Fruit fly (Drosophila melanogaster) whole organism, prepupa: ENCODE measurements around the gene CG33710.

Source experiments
- CG10631 ChIP-seq: fragments of 200-800 bp; sonication (Bioruptor generic); optimal IDR thresholded peaks from 2 replicates; lab custom pipeline; 2016; ENCODE audit warnings: missing biosample characterization, missing genetic modification characterization
- CG10669 ChIP-seq: fragments of 200-800 bp; sonication (Bioruptor generic); optimal IDR thresholded peaks from 3 replicates; lab custom pipeline; 2018; ENCODE audit warnings: missing biosample characterization, mild to moderate bottlenecking, missing genetic modification characterization, moderate library complexity
- CG11294 ChIP-seq: fragments of 200-800 bp; sonication (Bioruptor generic); IDR thresholded peaks from 2 replicates; pipeline ENCODE4 v1.3.6; 2022; ENCODE audit warnings: missing biosample characterization, missing genetic modification characterization
- CG11902 ChIP-seq: fragments of 200-800 bp; sonication (Bioruptor generic); optimal IDR thresholded peaks from 3 replicates; lab custom pipeline; 2016; ENCODE audit warnings: missing biosample characterization, missing genetic modification characterization
- CG15336 ChIP-seq: fragments of 200-800 bp; sonication (Bioruptor generic); IDR thresholded peaks from 2 replicates; pipeline ENCODE4 v1.3.6; 2022; ENCODE audit warnings: missing biosample characterization, missing genetic modification characterization
- CG1621 ChIP-seq: fragments of 200-800 bp; sonication (Bioruptor generic); optimal IDR thresholded peaks from 3 replicates; lab custom pipeline; 2018; ENCODE audit warnings: missing biosample characterization, mild to moderate bottlenecking, missing genetic modification characterization
- CG16779 ChIP-seq: fragments of 200-800 bp; sonication (Bioruptor generic); optimal IDR thresholded peaks from 3 replicates; lab custom pipeline; 2017; ENCODE audit warnings: missing biosample characterization, mild to moderate bottlenecking, missing genetic modification characterization
- CG3032 ChIP-seq: fragments of 200-800 bp; optimal IDR thresholded peaks from 2 replicates; lab custom pipeline; 2019; ENCODE audit warnings: missing biosample characterization, mild to moderate bottlenecking, missing genetic modification characterization, moderate library complexity
- CG31627 ChIP-seq: fragments of 200-800 bp; sonication (Bioruptor generic); optimal IDR thresholded peaks from 3 replicates; lab custom pipeline; 2016; ENCODE audit warnings: missing biosample characterization, missing genetic modification characterization
- CG32006 ChIP-seq: fragments of 200-800 bp; sonication (Bioruptor generic); optimal IDR thresholded peaks from 3 replicates; lab custom pipeline; 2017; ENCODE audit warnings: missing biosample characterization, mild to moderate bottlenecking, missing genetic modification characterization
- CG34406 ChIP-seq: fragments of 200-800 bp; sonication (Bioruptor generic); optimal IDR thresholded peaks from 3 replicates; lab custom pipeline; 2016; ENCODE audit warnings: missing biosample characterization, missing genetic modification characterization
- CG3919 ChIP-seq: fragments of 200-800 bp; sonication (Bioruptor generic); optimal IDR thresholded peaks from 3 replicates; lab custom pipeline; 2016; ENCODE audit warnings: missing biosample characterization, missing genetic modification characterization
- CG4318 ChIP-seq: fragments of 200-800 bp; sonication (Bioruptor generic); optimal IDR thresholded peaks from 3 replicates; lab custom pipeline; 2017; ENCODE audit warnings: missing biosample characterization, mild to moderate bottlenecking, missing genetic modification characterization
- CG6163 ChIP-seq: fragments of 200-800 bp; sonication (Bioruptor generic); IDR thresholded peaks from 3 replicates; pipeline ENCODE4 v1.3.6; 2022; ENCODE audit warnings: missing biosample characterization, missing genetic modification characterization
- CG6276 ChIP-seq: fragments of 200-800 bp; sonication (Bioruptor generic); optimal IDR thresholded peaks from 2 replicates; lab custom pipeline; 2017; ENCODE audit warnings: missing biosample characterization, mild to moderate bottlenecking, missing genetic modification characterization
- CG6792 ChIP-seq: fragments of 200-800 bp; sonication (Bioruptor generic); optimal IDR thresholded peaks from 3 replicates; lab custom pipeline; 2016; ENCODE audit warnings: missing biosample characterization, missing genetic modification characterization
- CG6808 ChIP-seq: fragments of 200-800 bp; sonication (Bioruptor generic); optimal IDR thresholded peaks from 3 replicates; lab custom pipeline; 2017; ENCODE audit warnings: missing biosample characterization, missing genetic modification characterization, mild to moderate bottlenecking, moderate library complexity, missing genetic modification reagents
- CG6854 ChIP-seq: fragments of 200-800 bp; sonication (Bioruptor generic); optimal IDR thresholded peaks from 2 replicates; lab custom pipeline; 2017; ENCODE audit warnings: missing biosample characterization, mild to moderate bottlenecking, missing genetic modification characterization
- CG7368 ChIP-seq: fragments of 200-800 bp; sonication (Bioruptor generic); optimal IDR thresholded peaks from 3 replicates; lab custom pipeline; 2016; ENCODE audit warnings: missing biosample characterization, missing genetic modification characterization
- CG8119 ChIP-seq: fragments of 200-800 bp; sonication (Bioruptor generic); IDR thresholded peaks from 3 replicates; pipeline ENCODE4 v1.3.6; 2022; ENCODE audit warnings: missing biosample characterization, missing genetic modification characterization
- CG8319 ChIP-seq: fragments of 200-800 bp; sonication (Bioruptor generic); optimal IDR thresholded peaks from 3 replicates; lab custom pipeline; 2016; ENCODE audit warnings: missing biosample characterization, missing genetic modification characterization
- CG8632 ChIP-seq: fragments of 200-800 bp; sonication (Bioruptor generic); optimal IDR thresholded peaks from 3 replicates; lab custom pipeline; 2016; ENCODE audit warnings: missing biosample characterization, missing genetic modification characterization
- CG9139 ChIP-seq: fragments of 200-800 bp; sonication (Bioruptor generic); optimal IDR thresholded peaks from 3 replicates; lab custom pipeline; 2017; ENCODE audit warnings: missing biosample characterization, mild to moderate bottlenecking, missing genetic modification characterization
- Eip93F ChIP-seq: fragments of 200-800 bp; sonication (Bioruptor generic); optimal IDR thresholded peaks from 2 replicates; lab custom pipeline; 2016; ENCODE audit warnings: missing biosample characterization, mild to moderate bottlenecking, missing genetic modification characterization
- Ets96B ChIP-seq: fragments of 200-800 bp; optimal IDR thresholded peaks from 2 replicates; lab custom pipeline; 2019; ENCODE audit warnings: missing biosample characterization, mild to moderate bottlenecking, missing genetic modification characterization, moderate library complexity
- Gug ChIP-seq: fragments of 200-800 bp; sonication (Bioruptor generic); IDR thresholded peaks from 2 replicates; pipeline ENCODE4 v1.3.6; 2022; ENCODE audit warnings: missing biosample characterization, missing genetic modification characterization
- Hr39 ChIP-seq: fragments of 200-800 bp; sonication (Bioruptor generic); optimal IDR thresholded peaks from 2 replicates; lab custom pipeline; 2016; ENCODE audit warnings: missing biosample characterization, missing genetic modification characterization
- Hr4 ChIP-seq: fragments of 200-800 bp; sonication (Bioruptor generic); optimal IDR thresholded peaks from 3 replicates; lab custom pipeline; 2016; ENCODE audit warnings: missing biosample characterization, missing genetic modification characterization
- Lpt ChIP-seq: fragments of 200-800 bp; sonication (Bioruptor generic); optimal IDR thresholded peaks from 3 replicates; lab custom pipeline; 2016; ENCODE audit warnings: missing biosample characterization, missing genetic modification characterization
- OdsH ChIP-seq: fragments of 200-800 bp; sonication (Bioruptor generic); optimal IDR thresholded peaks from 3 replicates; lab custom pipeline; 2016; ENCODE audit warnings: missing biosample characterization, missing genetic modification characterization
- Smox ChIP-seq: fragments of 200-800 bp; sonication (Bioruptor generic); optimal IDR thresholded peaks from 3 replicates; lab custom pipeline; 2016; ENCODE audit warnings: missing biosample characterization, missing genetic modification characterization
- Sox14 ChIP-seq: fragments of 200-800 bp; sonication (Bioruptor generic); optimal IDR thresholded peaks from 3 replicates; lab custom pipeline; 2016; ENCODE audit warnings: missing biosample characterization, missing genetic modification characterization
- Sox15 ChIP-seq: fragments of 200-800 bp; sonication (Bioruptor generic); optimal IDR thresholded peaks from 3 replicates; lab custom pipeline; 2016; ENCODE audit warnings: missing biosample characterization, missing genetic modification characterization
- achi ChIP-seq: fragments of 200-800 bp; sonication (Bioruptor generic); optimal IDR thresholded peaks from 3 replicates; lab custom pipeline; 2016; ENCODE audit warnings: missing biosample characterization, missing genetic modification characterization
- acj6 ChIP-seq: fragments of 200-800 bp; sonication (Bioruptor generic); optimal IDR thresholded peaks from 3 replicates; lab custom pipeline; 2016; ENCODE audit warnings: missing biosample characterization, missing genetic modification characterization
- cyc ChIP-seq: fragments of 200-800 bp; sonication (Bioruptor generic); optimal IDR thresholded peaks from 3 replicates; lab custom pipeline; 2016; ENCODE audit warnings: missing biosample characterization, missing genetic modification characterization
- dac ChIP-seq: fragments of 200-800 bp; sonication (Bioruptor generic); optimal IDR thresholded peaks from 2 replicates; lab custom pipeline; 2017; ENCODE audit warnings: missing biosample characterization, mild to moderate bottlenecking, missing genetic modification characterization
- dsx ChIP-seq: fragments of 200-800 bp; optimal IDR thresholded peaks from 3 replicates; lab custom pipeline; 2019; ENCODE audit warnings: missing biosample characterization, mild to moderate bottlenecking, missing genetic modification characterization, moderate library complexity; ENCODE audit not compliant: poor library complexity, severe bottlenecking
- eg ChIP-seq: fragments of 200-800 bp; sonication (Bioruptor generic); IDR thresholded peaks from 3 replicates; pipeline ENCODE4 v1.3.6; 2022; ENCODE audit warnings: missing biosample characterization, missing genetic modification characterization
- esn ChIP-seq: fragments of 200-800 bp; sonication (Bioruptor generic); optimal IDR thresholded peaks from 2 replicates; lab custom pipeline; 2016; ENCODE audit warnings: missing biosample characterization, mild to moderate bottlenecking, missing genetic modification characterization, moderate library complexity
- fd85E ChIP-seq: fragments of 200-800 bp; sonication (Bioruptor generic); optimal IDR thresholded peaks from 3 replicates; lab custom pipeline; 2016; ENCODE audit warnings: missing biosample characterization, missing genetic modification characterization
- fkh ChIP-seq: fragments of 200-800 bp; sonication (Bioruptor generic); optimal IDR thresholded peaks from 3 replicates; lab custom pipeline; 2017; ENCODE audit warnings: missing biosample characterization, mild to moderate bottlenecking, missing genetic modification characterization, moderate library complexity
- lz ChIP-seq: fragments of 200-800 bp; sonication (Bioruptor generic); optimal IDR thresholded peaks from 3 replicates; lab custom pipeline; 2016; ENCODE audit warnings: missing biosample characterization, missing genetic modification characterization
- salr ChIP-seq, 2 experiments: fragments of 200-800 bp; sonication (Bioruptor generic); optimal IDR thresholded peaks; 3 replicates each; lab custom pipeline; 2016 to 2018; ENCODE audit warnings: missing biosample characterization in 2 of 2, missing genetic modification characterization in 2 of 2, mild to moderate bottlenecking in 1 of 2
- svp ChIP-seq: fragments of 200-800 bp; sonication (Bioruptor generic); peaks from one replicate; lab custom pipeline; 2016; ENCODE audit warnings: missing biosample characterization, missing genetic modification characterization
- topi ChIP-seq: fragments of 200-800 bp; sonication (Bioruptor generic); optimal IDR thresholded peaks from 3 replicates; lab custom pipeline; 2016; ENCODE audit warnings: missing biosample characterization, missing genetic modification characterization
- vri ChIP-seq: fragments of 200-800 bp; sonication (Bioruptor generic); optimal IDR thresholded peaks from 3 replicates; lab custom pipeline; 2016; ENCODE audit warnings: missing biosample characterization, mild to moderate bottlenecking, missing genetic modification characterization

CG33710 gene

dm6 chr3L:19903400-19903846 is 49.2 kb downstream of the CG33710 start:
- TF ChIP-seq Smox (GFP tag; lab: Kevin White, UChicago) (no peak), vri (GFP tag; lab: Kevin White, UChicago) (peak; percentile 47), Lpt (GFP tag; lab: Kevin White, UChicago) (no peak)
- TF ChIP-seq, all 60 proteins: peak for 1

dm6 chr3L:19902560-19903399 is 49.8 kb downstream of the CG33710 start:
- TF ChIP-seq Gug (GFP tag; lab: Robert Waterston, UW) (peak; percentile 93), Ets96B (tag; lab: Kevin White, UChicago) (peak; percentile 98), CG6792 (GFP tag; lab: Kevin White, UChicago) (peak; percentile 99), CG34406 (GFP tag; lab: Kevin White, UChicago) (peak; percentile 98), svp (GFP tag; lab: Kevin White, UChicago) (peak; percentile 100), CG8319 (GFP tag; lab: Kevin White, UChicago) (peak; percentile 98), acj6 (GFP tag; lab: Kevin White, UChicago) (peak; percentile 99), topi (GFP tag; lab: Kevin White, UChicago) (peak; percentile 99), CG11294 (GFP tag; lab: Robert Waterston, UW) (peak; percentile 93), CG32006 (GFP tag; lab: Kevin White, UChicago) (peak; percentile 98), fkh (GFP tag; lab: Kevin White, UChicago) (peak; percentile 51), CG1621 (peak; percentile 98), CG6163 (GFP tag; lab: Robert Waterston, UW) (peak; percentile 98), salr (GFP tag; optimal IDR thresholded peaks at IDR 0.05; lab: Kevin White, UChicago) (peak; percentile 96 to 97), CG11902 (GFP tag; lab: Kevin White, UChicago) (peak; percentile 95), cyc (GFP tag; lab: Kevin White, UChicago) (peak; percentile 99), CG10631 (GFP tag; lab: Kevin White, UChicago) (peak; percentile 98), CG31627 (GFP tag; lab: Kevin White, UChicago) (peak; percentile 99), CG16779 (tag; lab: Kevin White, UChicago) (peak; percentile 96), CG3032 (peak; percentile 97), Sox14 (peak; percentile 99), Hr39 (peak; percentile 99), eg (GFP tag; lab: Robert Waterston, UW) (peak; percentile 97), CG3919 (GFP tag; lab: Kevin White, UChicago) (peak; percentile 99), Lpt (GFP tag; lab: Kevin White, UChicago) (peak; percentile 96), lz (GFP tag; lab: Kevin White, UChicago) (peak; percentile 99), CG10669 (peak; percentile 97), Sox15 (GFP tag; lab: Kevin White, UChicago) (peak; percentile 98), dsx (GFP tag; lab: Kevin White, UChicago) (peak; percentile 99), Smox (GFP tag; lab: Kevin White, UChicago) (peak; percentile 98), OdsH (GFP tag; lab: Kevin White, UChicago) (peak; percentile 99), CG8119 (peak; percentile 98), CG7368 (GFP tag; lab: Kevin White, UChicago) (peak; percentile 96), CG9139 (GFP tag; lab: Kevin White, UChicago) (peak; percentile 89), Eip93F (peak; percentile 98), CG6854 (peak; percentile 97), CG8632 (GFP tag; lab: Kevin White, UChicago) (peak; percentile 98), CG4318 (GFP tag; lab: Kevin White, UChicago) (peak; percentile 94), esn (GFP tag; lab: Kevin White, UChicago) (peak; percentile 99), fd85E (GFP tag; lab: Kevin White, UChicago) (peak; percentile 92), CG6808 (GFP tag; lab: Kevin White, UChicago) (peak; percentile 98), achi (GFP tag; lab: Kevin White, UChicago) (peak; percentile 98), dac (GFP tag; lab: Kevin White, UChicago) (peak; percentile 95), CG6276 (peak; percentile 96), Hr4 (GFP tag; lab: Kevin White, UChicago) (peak; percentile 98), CG15336 (GFP tag; lab: Robert Waterston, UW) (peak; percentile 98)
